Worm (Caenorhabditis elegans) whole organism, L1 larva: ENCODE measurements around the gene glb-29.

Source experiments
- lin-39 ChIP-seq: fragments of 150-350 bp; optimal IDR thresholded peaks from 2 replicates; lab custom pipeline; 2014; ENCODE audit warnings: missing biosample characterization, missing genetic modification reagents, missing genetic modification characterization
- snpc-4 ChIP-seq: fragments of 150-350 bp; optimal IDR thresholded peaks from 2 replicates; lab custom pipeline; 2014; ENCODE audit warnings: missing biosample characterization, missing genetic modification characterization

- TF ChIP-seq snpc-4 (no peak), lin-39 (tag; lab: Kevin White, UChicago) (no peak)
These were observed 40.6 kb upstream of the glb-29 start, which contains the start of gene mex-1 for ce11 chrII:11968275-11968674.
